Worm (Caenorhabditis elegans) whole organism, early embryonic: ENCODE measurements around the gene ttr-48.

Experiments used
- B0310.2 ChIP-seq: sonication (generic microtip); optimal IDR thresholded peaks from 2 replicates; lab custom pipeline; 2016; ENCODE audit warnings: mild to moderate bottlenecking, missing genetic modification characterization, missing compliant biosample characterization
- ama-1 ChIP-seq: fragments of 150-350 bp; optimal IDR thresholded peaks from 2 replicates; lab custom pipeline; 2014

ce11 chrX:3859449-3859848, 17.2 kb upstream of the ttr-48 start:
- TF ChIP-seq ama-1 (no peak), B0310.2 (no peak)
